Fruit fly (Drosophila melanogaster) whole organism, prepupa: ENCODE measurements around the gene CG15747.
A peak's percentile ranks its signal among the peaks of the same experiment; 100 is the strongest.

Experiments
- Blimp-1 ChIP-seq: fragments of 200-800 bp; sonication (Bioruptor generic); optimal IDR thresholded peaks from 3 replicates; lab custom pipeline; 2017; ENCODE audit warnings: missing biosample characterization, missing genetic modification characterization, mild to moderate bottlenecking, moderate library complexity, missing genetic modification reagents
- CG11294 ChIP-seq: fragments of 200-800 bp; sonication (Bioruptor generic); IDR thresholded peaks from 2 replicates; pipeline ENCODE4 v1.3.6; 2022; ENCODE audit warnings: missing biosample characterization, missing genetic modification characterization
- CG11762 ChIP-seq: fragments of 200-800 bp; sonication (Bioruptor generic); optimal IDR thresholded peaks from 3 replicates; lab custom pipeline; 2016; ENCODE audit warnings: missing biosample characterization, missing genetic modification characterization; ENCODE audit not compliant: insufficient read depth
- CG15336 ChIP-seq: fragments of 200-800 bp; sonication (Bioruptor generic); IDR thresholded peaks from 2 replicates; pipeline ENCODE4 v1.3.6; 2022; ENCODE audit warnings: missing biosample characterization, missing genetic modification characterization
- CG1621 ChIP-seq: fragments of 200-800 bp; sonication (Bioruptor generic); optimal IDR thresholded peaks from 3 replicates; lab custom pipeline; 2018; ENCODE audit warnings: missing biosample characterization, mild to moderate bottlenecking, missing genetic modification characterization
- CG16779 ChIP-seq: fragments of 200-800 bp; sonication (Bioruptor generic); optimal IDR thresholded peaks from 3 replicates; lab custom pipeline; 2017; ENCODE audit warnings: missing biosample characterization, mild to moderate bottlenecking, missing genetic modification characterization
- CG3032 ChIP-seq: fragments of 200-800 bp; optimal IDR thresholded peaks from 2 replicates; lab custom pipeline; 2019; ENCODE audit warnings: missing biosample characterization, mild to moderate bottlenecking, missing genetic modification characterization, moderate library complexity
- CG32006 ChIP-seq: fragments of 200-800 bp; sonication (Bioruptor generic); optimal IDR thresholded peaks from 3 replicates; lab custom pipeline; 2017; ENCODE audit warnings: missing biosample characterization, mild to moderate bottlenecking, missing genetic modification characterization
- CG34406 ChIP-seq: fragments of 200-800 bp; sonication (Bioruptor generic); optimal IDR thresholded peaks from 3 replicates; lab custom pipeline; 2016; ENCODE audit warnings: missing biosample characterization, missing genetic modification characterization
- CG3919 ChIP-seq: fragments of 200-800 bp; sonication (Bioruptor generic); optimal IDR thresholded peaks from 3 replicates; lab custom pipeline; 2016; ENCODE audit warnings: missing biosample characterization, missing genetic modification characterization
- CG4318 ChIP-seq: fragments of 200-800 bp; sonication (Bioruptor generic); optimal IDR thresholded peaks from 3 replicates; lab custom pipeline; 2017; ENCODE audit warnings: missing biosample characterization, mild to moderate bottlenecking, missing genetic modification characterization
- CG6163 ChIP-seq: fragments of 200-800 bp; sonication (Bioruptor generic); IDR thresholded peaks from 3 replicates; pipeline ENCODE4 v1.3.6; 2022; ENCODE audit warnings: missing biosample characterization, missing genetic modification characterization
- CG6276 ChIP-seq: fragments of 200-800 bp; sonication (Bioruptor generic); optimal IDR thresholded peaks from 2 replicates; lab custom pipeline; 2017; ENCODE audit warnings: missing biosample characterization, mild to moderate bottlenecking, missing genetic modification characterization
- CG6792 ChIP-seq: fragments of 200-800 bp; sonication (Bioruptor generic); optimal IDR thresholded peaks from 3 replicates; lab custom pipeline; 2016; ENCODE audit warnings: missing biosample characterization, missing genetic modification characterization
- CG6854 ChIP-seq: fragments of 200-800 bp; sonication (Bioruptor generic); optimal IDR thresholded peaks from 2 replicates; lab custom pipeline; 2017; ENCODE audit warnings: missing biosample characterization, mild to moderate bottlenecking, missing genetic modification characterization
- CG7368 ChIP-seq: fragments of 200-800 bp; sonication (Bioruptor generic); optimal IDR thresholded peaks from 3 replicates; lab custom pipeline; 2016; ENCODE audit warnings: missing biosample characterization, missing genetic modification characterization
- CG8119 ChIP-seq: fragments of 200-800 bp; sonication (Bioruptor generic); IDR thresholded peaks from 3 replicates; pipeline ENCODE4 v1.3.6; 2022; ENCODE audit warnings: missing biosample characterization, missing genetic modification characterization
- CG8319 ChIP-seq: fragments of 200-800 bp; sonication (Bioruptor generic); optimal IDR thresholded peaks from 3 replicates; lab custom pipeline; 2016; ENCODE audit warnings: missing biosample characterization, missing genetic modification characterization
- CG8632 ChIP-seq: fragments of 200-800 bp; sonication (Bioruptor generic); optimal IDR thresholded peaks from 3 replicates; lab custom pipeline; 2016; ENCODE audit warnings: missing biosample characterization, missing genetic modification characterization
- CG9139 ChIP-seq: fragments of 200-800 bp; sonication (Bioruptor generic); optimal IDR thresholded peaks from 3 replicates; lab custom pipeline; 2017; ENCODE audit warnings: missing biosample characterization, mild to moderate bottlenecking, missing genetic modification characterization
- Eip78C ChIP-seq: fragments of 200-800 bp; sonication (Bioruptor generic); peaks from one replicate; lab custom pipeline; 2016; ENCODE audit warnings: missing biosample characterization, missing genetic modification characterization
- Eip93F ChIP-seq: fragments of 200-800 bp; sonication (Bioruptor generic); optimal IDR thresholded peaks from 2 replicates; lab custom pipeline; 2016; ENCODE audit warnings: missing biosample characterization, mild to moderate bottlenecking, missing genetic modification characterization
- Ets21C ChIP-seq: fragments of 200-800 bp; sonication (Bioruptor generic); optimal IDR thresholded peaks from 3 replicates; lab custom pipeline; 2016; ENCODE audit warnings: missing biosample characterization, missing genetic modification characterization
- Ets96B ChIP-seq: fragments of 200-800 bp; optimal IDR thresholded peaks from 2 replicates; lab custom pipeline; 2019; ENCODE audit warnings: missing biosample characterization, mild to moderate bottlenecking, missing genetic modification characterization, moderate library complexity
- Gug ChIP-seq: fragments of 200-800 bp; sonication (Bioruptor generic); IDR thresholded peaks from 2 replicates; pipeline ENCODE4 v1.3.6; 2022; ENCODE audit warnings: missing biosample characterization, missing genetic modification characterization
- Hr4 ChIP-seq: fragments of 200-800 bp; sonication (Bioruptor generic); optimal IDR thresholded peaks from 3 replicates; lab custom pipeline; 2016; ENCODE audit warnings: missing biosample characterization, missing genetic modification characterization
- Lpt ChIP-seq: fragments of 200-800 bp; sonication (Bioruptor generic); optimal IDR thresholded peaks from 3 replicates; lab custom pipeline; 2016; ENCODE audit warnings: missing biosample characterization, missing genetic modification characterization
- OdsH ChIP-seq: fragments of 200-800 bp; sonication (Bioruptor generic); optimal IDR thresholded peaks from 3 replicates; lab custom pipeline; 2016; ENCODE audit warnings: missing biosample characterization, missing genetic modification characterization
- Smox ChIP-seq: fragments of 200-800 bp; sonication (Bioruptor generic); optimal IDR thresholded peaks from 3 replicates; lab custom pipeline; 2016; ENCODE audit warnings: missing biosample characterization, missing genetic modification characterization
- Sox14 ChIP-seq: fragments of 200-800 bp; sonication (Bioruptor generic); optimal IDR thresholded peaks from 3 replicates; lab custom pipeline; 2016; ENCODE audit warnings: missing biosample characterization, missing genetic modification characterization
- Sox15 ChIP-seq: fragments of 200-800 bp; sonication (Bioruptor generic); optimal IDR thresholded peaks from 3 replicates; lab custom pipeline; 2016; ENCODE audit warnings: missing biosample characterization, missing genetic modification characterization
- achi ChIP-seq: fragments of 200-800 bp; sonication (Bioruptor generic); optimal IDR thresholded peaks from 3 replicates; lab custom pipeline; 2016; ENCODE audit warnings: missing biosample characterization, missing genetic modification characterization
- acj6 ChIP-seq: fragments of 200-800 bp; sonication (Bioruptor generic); optimal IDR thresholded peaks from 3 replicates; lab custom pipeline; 2016; ENCODE audit warnings: missing biosample characterization, missing genetic modification characterization
- dac ChIP-seq: fragments of 200-800 bp; sonication (Bioruptor generic); optimal IDR thresholded peaks from 2 replicates; lab custom pipeline; 2017; ENCODE audit warnings: missing biosample characterization, mild to moderate bottlenecking, missing genetic modification characterization
- dsx ChIP-seq: fragments of 200-800 bp; optimal IDR thresholded peaks from 3 replicates; lab custom pipeline; 2019; ENCODE audit warnings: missing biosample characterization, mild to moderate bottlenecking, missing genetic modification characterization, moderate library complexity; ENCODE audit not compliant: poor library complexity, severe bottlenecking
- eg ChIP-seq: fragments of 200-800 bp; sonication (Bioruptor generic); IDR thresholded peaks from 3 replicates; pipeline ENCODE4 v1.3.6; 2022; ENCODE audit warnings: missing biosample characterization, missing genetic modification characterization
- esn ChIP-seq: fragments of 200-800 bp; sonication (Bioruptor generic); optimal IDR thresholded peaks from 2 replicates; lab custom pipeline; 2016; ENCODE audit warnings: missing biosample characterization, mild to moderate bottlenecking, missing genetic modification characterization, moderate library complexity
- fd59A ChIP-seq: fragments of 200-800 bp; sonication (Bioruptor generic); optimal IDR thresholded peaks from 2 replicates; lab custom pipeline; 2017; ENCODE audit warnings: missing biosample characterization, mild to moderate bottlenecking, missing genetic modification characterization, missing genetic modification reagents
- fd85E ChIP-seq: fragments of 200-800 bp; sonication (Bioruptor generic); optimal IDR thresholded peaks from 3 replicates; lab custom pipeline; 2016; ENCODE audit warnings: missing biosample characterization, missing genetic modification characterization
- fkh ChIP-seq: fragments of 200-800 bp; sonication (Bioruptor generic); optimal IDR thresholded peaks from 3 replicates; lab custom pipeline; 2017; ENCODE audit warnings: missing biosample characterization, mild to moderate bottlenecking, missing genetic modification characterization, moderate library complexity
- net ChIP-seq: fragments of 200-800 bp; sonication (Bioruptor generic); optimal IDR thresholded peaks from 3 replicates; lab custom pipeline; 2016; ENCODE audit warnings: missing biosample characterization, missing genetic modification characterization
- pdm3 ChIP-seq: fragments of 200-800 bp; sonication (Bioruptor generic); optimal IDR thresholded peaks from 3 replicates; lab custom pipeline; 2016; ENCODE audit warnings: missing biosample characterization, missing genetic modification characterization
- spab ChIP-seq: fragments of 200-800 bp; sonication (Bioruptor generic); optimal IDR thresholded peaks from 2 replicates; lab custom pipeline; 2017; ENCODE audit warnings: missing biosample characterization, mild to moderate bottlenecking, missing genetic modification characterization, missing genetic modification reagents
- ss ChIP-seq, 2 experiments: fragments of 200-800 bp; sonication (Bioruptor generic); optimal IDR thresholded peaks; 2 replicates in 1 of 2; 3 replicates in 1 of 2; lab custom pipeline; 2017 to 2018; ENCODE audit warnings: mild to moderate bottlenecking in 2 of 2, missing biosample characterization in 2 of 2, missing genetic modification characterization in 2 of 2, moderate library complexity in 1 of 2
- svp ChIP-seq: fragments of 200-800 bp; sonication (Bioruptor generic); peaks from one replicate; lab custom pipeline; 2016; ENCODE audit warnings: missing biosample characterization, missing genetic modification characterization
- topi ChIP-seq: fragments of 200-800 bp; sonication (Bioruptor generic); optimal IDR thresholded peaks from 3 replicates; lab custom pipeline; 2016; ENCODE audit warnings: missing biosample characterization, missing genetic modification characterization
- vri ChIP-seq: fragments of 200-800 bp; sonication (Bioruptor generic); optimal IDR thresholded peaks from 3 replicates; lab custom pipeline; 2016; ENCODE audit warnings: missing biosample characterization, mild to moderate bottlenecking, missing genetic modification characterization

Gene CG15747

DNA sequence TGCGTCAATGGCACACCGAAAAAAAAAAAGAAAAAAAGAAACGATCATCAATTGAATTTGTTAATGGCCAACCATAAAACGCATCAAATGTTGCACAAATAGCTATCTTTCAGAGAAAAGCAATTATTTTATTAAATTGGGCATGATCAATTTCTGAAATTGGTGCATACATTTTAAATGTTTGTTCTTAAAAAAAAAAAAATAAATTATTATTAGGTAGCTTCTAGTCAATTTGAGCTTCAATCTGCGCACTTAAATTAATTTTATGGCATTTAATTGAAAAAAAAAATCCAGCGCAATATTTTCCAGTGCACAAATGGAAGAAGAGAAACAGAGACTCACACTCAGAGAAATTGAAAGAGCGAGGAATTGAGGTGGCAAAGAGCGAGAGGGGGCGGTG lies 15.0 kb upstream of the CG15747 start (continued):
- TF ChIP-seq Sox14 (GFP tag; lab: Kevin White, UChicago), result peak; percentile 64
- TF ChIP-seq Blimp-1 (GFP tag; lab: Kevin White, UChicago), result no peak
- peak; percentile 54 for TF ChIP-seq net (GFP tag; lab: Kevin White, UChicago)
- peak; percentile 57; the same call in 1 of the 3 replicates for TF ChIP-seq CG6163 (GFP tag; lab: Robert Waterston, UW)
- peak; percentile 54 for TF ChIP-seq CG8632 (GFP tag; lab: Kevin White, UChicago)
- peak; percentile 37 for TF ChIP-seq Lpt (GFP tag; lab: Kevin White, UChicago)
- peak; percentile 54 for TF ChIP-seq Sox15
- TF ChIP-seq Eip78C, result peak; percentile 87
- TF ChIP-seq CG9139 (GFP tag; lab: Kevin White, UChicago), result no peak
- peak; percentile 75 for TF ChIP-seq pdm3 (GFP tag; lab: Kevin White, UChicago)
- TF ChIP-seq Hr4 (GFP tag; lab: Kevin White, UChicago), result peak; percentile 65
- peak; percentile 42 for TF ChIP-seq acj6 (GFP tag; lab: Kevin White, UChicago)
- TF ChIP-seq CG32006 (GFP tag; lab: Kevin White, UChicago), result peak; percentile 69
- TF ChIP-seq CG3032 (tag; lab: Kevin White, UChicago), result no peak
- TF ChIP-seq dsx (GFP tag; lab: Kevin White, UChicago), result no peak
- TF ChIP-seq CG6854, result no peak
- no peak for TF ChIP-seq Eip93F (GFP tag; lab: Kevin White, UChicago)
- peak; percentile 72 for TF ChIP-seq OdsH
- peak; percentile 81 for TF ChIP-seq svp
- peak; percentile 67 for TF ChIP-seq CG15336
- TF ChIP-seq vri (GFP tag; lab: Kevin White, UChicago), result peak; percentile 66
- TF ChIP-seq spab (GFP tag; lab: Kevin White, UChicago), result no peak
- peak; percentile 52 for TF ChIP-seq CG4318 (GFP tag; lab: Kevin White, UChicago)
- TF ChIP-seq Smox (GFP tag; lab: Kevin White, UChicago), result peak; percentile 81
- TF ChIP-seq CG7368 (GFP tag; lab: Kevin White, UChicago), result peak; percentile 24
- TF ChIP-seq Ets96B, result no peak
- TF ChIP-seq esn (GFP tag; lab: Kevin White, UChicago), result peak; percentile 85
- TF ChIP-seq CG8119 (GFP tag; lab: Robert Waterston, UW), result peak; percentile 60; the same call in 2 of the 3 replicates
- peak; percentile 54 for TF ChIP-seq eg (GFP tag; lab: Robert Waterston, UW)
- TF ChIP-seq topi (GFP tag; lab: Kevin White, UChicago), result peak; percentile 83
- TF ChIP-seq Ets21C (GFP tag; lab: Kevin White, UChicago), result peak; percentile 73
- no peak for TF ChIP-seq CG1621 (tag; lab: Kevin White, UChicago)
- peak; percentile 60 for TF ChIP-seq achi (GFP tag; lab: Kevin White, UChicago)
- peak; percentile 44 for TF ChIP-seq CG8319
- TF ChIP-seq fkh, result no peak
- no peak for TF ChIP-seq fd59A
- TF ChIP-seq, all 60 proteins: peak for 42

DNA sequence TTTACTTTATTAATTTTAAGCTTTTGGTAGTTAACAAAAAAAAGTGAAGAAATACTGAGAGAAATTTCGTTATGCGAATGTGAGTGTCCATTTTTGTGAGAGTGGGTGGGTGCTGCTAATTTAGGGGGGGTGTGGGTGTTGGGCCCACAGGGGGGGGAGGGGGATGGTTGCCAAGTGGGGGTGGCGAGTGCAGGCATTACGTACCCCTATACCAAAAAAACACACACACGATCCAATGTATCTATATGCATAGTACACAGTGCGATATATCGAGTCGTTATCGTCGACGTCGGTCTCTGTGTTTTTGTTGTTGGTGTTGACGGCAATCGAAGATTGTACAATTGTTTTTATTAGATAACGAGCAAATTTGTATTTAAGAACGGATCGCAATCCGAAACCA lies 14.6 kb upstream of the CG15747 start:
- peak; percentile 77 for TF ChIP-seq fkh
- no peak for TF ChIP-seq Eip78C

DNA sequence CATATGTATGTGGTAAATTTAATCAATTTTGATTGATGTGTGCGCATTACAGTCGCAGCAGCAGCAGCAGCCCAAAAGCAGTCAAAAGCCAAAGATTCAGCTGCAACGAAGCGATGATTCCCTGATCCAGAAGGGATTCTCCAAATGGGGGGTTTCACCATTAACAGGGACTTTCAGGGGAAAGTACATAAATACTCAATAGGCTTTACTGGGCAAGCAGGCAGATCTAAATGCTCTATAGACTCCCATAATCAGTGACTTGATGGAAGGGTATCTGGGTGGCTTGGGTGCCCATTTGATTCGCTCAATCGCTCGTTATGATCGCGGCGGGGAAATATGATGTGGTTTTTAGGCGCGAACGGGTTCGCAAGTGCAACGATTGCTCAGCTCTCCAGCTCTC lies 12.8 kb upstream of the CG15747 start:
- TF ChIP-seq topi (GFP tag; lab: Kevin White, UChicago) (peak; percentile 6), CG11762 (GFP tag; lab: Kevin White, UChicago) (no peak), spab (GFP tag; lab: Kevin White, UChicago) (no peak), CG11294 (GFP tag; lab: Robert Waterston, UW) (no peak), svp (peak; percentile 80), Hr4 (GFP tag; lab: Kevin White, UChicago) (no peak), CG6854 (no peak), Blimp-1 (GFP tag; lab: Kevin White, UChicago) (no peak), CG6792 (GFP tag; lab: Kevin White, UChicago) (no peak), Smox (GFP tag; lab: Kevin White, UChicago) (peak; percentile 17), CG16779 (tag; lab: Kevin White, UChicago) (no peak), fd85E (no peak), CG34406 (GFP tag; lab: Kevin White, UChicago) (no peak), CG6163 (GFP tag; lab: Robert Waterston, UW) (peak; percentile 31; the same call in 1 of the 3 replicates), CG8119 (GFP tag; lab: Robert Waterston, UW) (peak; percentile 35; the same call in 1 of the 3 replicates), CG6276 (GFP tag; lab: Kevin White, UChicago) (peak; percentile 47), Ets21C (GFP tag; lab: Kevin White, UChicago) (no peak), Gug (GFP tag; lab: Robert Waterston, UW) (no peak), dac (no peak), CG4318 (GFP tag; lab: Kevin White, UChicago) (no peak), Sox15 (peak; percentile 2), Eip78C (peak; percentile 51), CG7368 (GFP tag; lab: Kevin White, UChicago) (no peak), Ets96B (no peak), CG3919 (GFP tag; lab: Kevin White, UChicago) (no peak), CG32006 (GFP tag; lab: Kevin White, UChicago) (peak; percentile 43), ss (GFP tag; optimal IDR thresholded peaks at IDR 0.05; lab: Kevin White, UChicago) (no peak)
